Worm (Caenorhabditis elegans): ENCODE data around the gene glb-30.

glb-30 gene

ce11 chrIII:1618915-1619314 lies 49.5 kb downstream of the glb-30 start, which contains the start of gene Y22D7AL.10 (continued):
- TF ChIP-seq hmg-1.1 (GFP tag; IDR thresholded peaks at IDR 0.05) (peak; percentile 99), sdz-12 (GFP tag; optimal IDR thresholded peaks at IDR 0.05) (peak; percentile 78), snpc-1.2 (GFP tag; IDR thresholded peaks at IDR 0.05) (peak; percentile 91), T26A8.4 (GFP tag; IDR thresholded peaks at IDR 0.05) (peak; percentile 98), daf-8 (GFP tag; IDR thresholded peaks at IDR 0.05) (no peak), unc-130 (GFP tag; optimal IDR thresholded peaks at IDR 0.05) (peak; percentile 97), lin-38 (GFP tag; IDR thresholded peaks at IDR 0.05) (peak; percentile 96), dve-1 (tag; optimal IDR thresholded peaks at IDR 0.05; ENCODE audit: insufficient read depth) (peak; percentile 99), vab-7 (GFP tag; IDR thresholded peaks at IDR 0.05) (peak; percentile 95), mxl-2 (GFP tag; conservative IDR thresholded peaks at IDR 0.05) (0 out of 2 replicates have a peak, but pooled peaks have one; percentile 23), ztf-7 (tag; optimal IDR thresholded peaks at IDR 0.05) (peak; percentile 83), lin-13 (GFP tag; optimal IDR thresholded peaks at IDR 0.05) (peak; percentile 98), tra-1 (GFP tag; IDR thresholded peaks at IDR 0.05) (peak; percentile 97), madf-9 (GFP tag; conservative IDR thresholded peaks at IDR 0.05) (peak; percentile 93), pqm-1 (tag; optimal IDR thresholded peaks at IDR 0.05) (no peak), lin-29 (GFP tag; IDR thresholded peaks at IDR 0.05) (peak; percentile 98), ama-1 (optimal IDR thresholded peaks at IDR 0.05) (peak; percentile 53), ceh-44 (GFP tag; IDR thresholded peaks at IDR 0.05) (peak; percentile 86; the same call in 1 of the 2 replicates), ces-1 (GFP tag; optimal IDR thresholded peaks at IDR 0.05) (peak; percentile 83), dmd-6 (GFP tag; IDR thresholded peaks at IDR 0.05) (peak; percentile 95), ceh-82 (tag; optimal IDR thresholded peaks at IDR 0.05) (no peak), ceh-62 (tag; optimal IDR thresholded peaks at IDR 0.05) (no peak), aha-1 (tag) (peak; percentile 99), lin-15B (tag; optimal IDR thresholded peaks at IDR 0.05) (peak; percentile 94), nhr-77 (tag; optimal IDR thresholded peaks at IDR 0.05) (peak; percentile 90), hlh-30 (tag; optimal IDR thresholded peaks at IDR 0.05; ENCODE audit: insufficient read depth) (peak; percentile 94), nhr-42 (GFP tag; IDR thresholded peaks at IDR 0.05) (peak; percentile 95), skn-1 (tag; optimal IDR thresholded peaks at IDR 0.05) (peak; percentile 11), nhr-111 (GFP tag; optimal IDR thresholded peaks at IDR 0.05) (peak; percentile 89), hlh-11 (tag; optimal IDR thresholded peaks at IDR 0.05) (peak; percentile 97), Y105C5A.15 (GFP tag; IDR thresholded peaks at IDR 0.05) (peak; percentile 87; the same call in 1 of the 2 replicates), Y48G9A.11 (GFP tag; IDR thresholded peaks at IDR 0.05) (peak; percentile 95), mdl-1 (tag; optimal IDR thresholded peaks at IDR 0.05) (peak in 1 of 2 experiments; percentile 76), pha-4 (GFP tag; IDR thresholded peaks at IDR 0.05) (peak; percentile 98), pha-4 (tag; optimal IDR thresholded peaks at IDR 0.05) (no peak), daf-19 (GFP tag; conservative IDR thresholded peaks at IDR 0.05) (peak; percentile 89), jun-1 (tag; optimal IDR thresholded peaks at IDR 0.05) (peak; percentile 88), aly-2 (tag; optimal IDR thresholded peaks at IDR 0.05) (no peak), unc-62 (GFP tag; optimal IDR thresholded peaks at IDR 0.05 in 1 of 2) (peak in 1 of 2 experiments; percentile 100), unc-62 (tag; optimal IDR thresholded peaks at IDR 0.05) (peak; percentile 79), D1046.2 (GFP tag; IDR thresholded peaks at IDR 0.05) (peak; percentile 93), mxl-3 (GFP tag; optimal IDR thresholded peaks at IDR 0.05) (peak; percentile 72), fos-1 (tag; optimal IDR thresholded peaks at IDR 0.05) (peak; percentile 39), mep-1 (tag; optimal IDR thresholded peaks at IDR 0.05) (peak; percentile 99), mes-2 (tag; optimal IDR thresholded peaks at IDR 0.05; ENCODE audit: poor library complexity, severe bottlenecking) (peak; percentile 96), ztf-11 (tag; optimal IDR thresholded peaks at IDR 0.05) (peak; percentile 33), cey-2 (tag; optimal IDR thresholded peaks at IDR 0.05; ENCODE audit: borderline replicate concordance, insufficient read depth) (peak; percentile 30), ctbp-1 (GFP tag; IDR thresholded peaks at IDR 0.05) (peak; percentile 98), ceh-20 (GFP tag; IDR thresholded peaks at IDR 0.05) (peak; percentile 97), mdt-29 (GFP tag; IDR thresholded peaks at IDR 0.05) (peak; percentile 96), daf-16 (GFP tag; optimal IDR thresholded peaks at IDR 0.05) (peak; percentile 83 to 95), daf-16 (tag; optimal IDR thresholded peaks at IDR 0.05) (peak; percentile 71)

All from whole organism, L4 larva.